Worm (Caenorhabditis elegans) whole organism, L1 larva: ENCODE data around the gene pat-6.

Experiments used
- lin-39 ChIP-seq: fragments of 150-350 bp; optimal IDR thresholded peaks from 2 replicates; lab custom pipeline; 2014; ENCODE audit warnings: missing biosample characterization, missing genetic modification reagents, missing genetic modification characterization
- mdl-1 ChIP-seq, 2 experiments: fragments of 150-350 bp; optimal IDR thresholded peaks; 2 replicates each; lab custom pipeline; 2014 to 2017; ENCODE audit warnings: missing biosample characterization in 2 of 2, missing genetic modification characterization in 2 of 2, inconsistent platforms in 1 of 2

DNA sequence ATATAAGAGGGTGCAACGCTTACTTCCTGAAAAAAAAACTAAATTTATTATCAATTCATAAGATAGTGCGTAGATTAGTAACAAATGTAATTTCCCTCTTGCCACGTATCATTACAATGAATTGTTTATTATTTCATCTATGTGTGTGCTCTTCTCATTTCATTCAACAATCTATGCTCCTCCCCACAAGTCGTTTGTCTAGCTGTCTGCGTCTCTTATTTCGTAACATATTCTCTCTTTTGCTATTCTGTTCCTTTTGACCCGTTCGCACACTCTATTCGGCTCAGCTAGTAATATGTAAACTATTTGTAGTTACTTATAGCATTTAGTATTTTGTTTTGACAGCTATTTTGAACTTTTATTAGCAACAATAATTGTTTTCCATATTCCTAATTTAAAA lies 18.0 kb upstream of the pat-6 start:
- TF ChIP-seq lin-39 (tag; lab: Kevin White, UChicago) (no peak), mdl-1 (tag; optimal IDR thresholded peaks at IDR 0.05; lab: Kevin White, UChicago) (no peak)
